Fruit fly (Drosophila melanogaster): Measurements from ENCODE around the gene rdgA.
A peak's percentile ranks its signal among the peaks of the same experiment; 100 is the strongest.

Gene rdgA

dm6 chrX:8894315-8895017 lies 12.4 kb upstream of the rdgA start (continued):
- peak; percentile 68 for TF ChIP-seq CG10267 (tag; optimal IDR thresholded peaks at IDR 0.05)
- peak; percentile 68; the same call in 1 of the 2 replicates for TF ChIP-seq CG32532 (GFP tag; IDR thresholded peaks at IDR 0.05)
- peak; percentile 62; the same call in 2 of the 3 replicates for TF ChIP-seq so (GFP tag; IDR thresholded peaks at IDR 0.05)
- peak; percentile 71 for TF ChIP-seq CG10209 (GFP tag; optimal IDR thresholded peaks at IDR 0.05)
- peak; percentile 65 for TF ChIP-seq Dek (tag; optimal IDR thresholded peaks at IDR 0.05)
- peak; percentile 68 for TF ChIP-seq nau (GFP tag; optimal IDR thresholded peaks at IDR 0.05)
- TF ChIP-seq chn (GFP tag; optimal IDR thresholded peaks at IDR 0.05), result peak; percentile 70
- peak; percentile 37; the same call in 1 of the 2 replicates for TF ChIP-seq Adf1 (GFP tag; IDR thresholded peaks at IDR 0.05)
- TF ChIP-seq CG10959 (GFP tag; IDR thresholded peaks at IDR 0.05), result peak; percentile 52
- peak; percentile 59 for TF ChIP-seq CG1602 (GFP tag; optimal IDR thresholded peaks at IDR 0.05)
- TF ChIP-seq gsb (GFP tag; IDR thresholded peaks at IDR 0.05), result peak; percentile 12; the same call in 1 of the 2 replicates
- TF ChIP-seq row (GFP tag; IDR thresholded peaks at IDR 0.05), result peak; percentile 73
- TF ChIP-seq inv (GFP tag; IDR thresholded peaks at IDR 0.05; ENCODE audit: partially characterized antibody), result no peak
- peak; percentile 28 for TF ChIP-seq CG3995 (GFP tag; optimal IDR thresholded peaks at IDR 0.05)
- TF ChIP-seq sug (tag; optimal IDR thresholded peaks at IDR 0.05), result peak; percentile 49
- TF ChIP-seq D (optimal IDR thresholded peaks at IDR 0.05), result no peak
- TF ChIP-seq D (GFP tag; optimal IDR thresholded peaks at IDR 0.05), result peak; percentile 81
- TF ChIP-seq hb (GFP tag; IDR thresholded peaks at IDR 0.05; ENCODE audit: partially characterized antibody), result no peak
- peak; percentile 24 for TF ChIP-seq CTCF (GFP tag; optimal IDR thresholded peaks at IDR 0.05)
- no peak for TF ChIP-seq CG2129 (GFP tag; IDR thresholded peaks at IDR 0.05; ENCODE audit: partially characterized antibody)
- TF ChIP-seq Deaf1 (tag; optimal IDR thresholded peaks at IDR 0.05), result peak; percentile 19
- no peak for TF ChIP-seq luna (GFP tag; optimal IDR thresholded peaks at IDR 0.05)
- TF ChIP-seq CG10321 (GFP tag; IDR thresholded peaks at IDR 0.05), result 0 out of 2 replicates have a peak, but pooled peaks have one; percentile 15
- TF ChIP-seq sr (GFP tag; IDR thresholded peaks at IDR 0.05), result 0 out of 3 replicates have a peak, but pooled peaks have one; percentile 38
- TF ChIP-seq CG4328 (GFP tag; optimal IDR thresholded peaks at IDR 0.05), result peak; percentile 47
- TF ChIP-seq toy (GFP tag; IDR thresholded peaks at IDR 0.05), result no peak
- TF ChIP-seq salm (tag; optimal IDR thresholded peaks at IDR 0.05), result peak; percentile 77
- TF ChIP-seq kah (GFP tag; optimal IDR thresholded peaks at IDR 0.05), result peak; percentile 78
- peak; percentile 78 for TF ChIP-seq CG32772 (GFP tag; IDR thresholded peaks at IDR 0.05)
- 0 out of 3 replicates have a peak, but pooled peaks have one; percentile 45 for TF ChIP-seq C15 (GFP tag; IDR thresholded peaks at IDR 0.05)
- TF ChIP-seq al (GFP tag; IDR thresholded peaks at IDR 0.05), result 0 out of 2 replicates have a peak, but pooled peaks have one; percentile 30
- TF ChIP-seq cwo (GFP tag; optimal IDR thresholded peaks at IDR 0.05), result peak; percentile 61
- no peak for TF ChIP-seq emc (GFP tag; optimal IDR thresholded peaks at IDR 0.05)
- TF ChIP-seq lola (GFP tag; optimal IDR thresholded peaks at IDR 0.05), result peak in 1 of 3 experiments; percentile 77
- TF ChIP-seq shn (GFP tag; optimal IDR thresholded peaks at IDR 0.05), result peak; percentile 7
- no peak for TF ChIP-seq CG17912 (GFP tag; optimal IDR thresholded peaks at IDR 0.05)
- TF ChIP-seq CG15601 (tag; optimal IDR thresholded peaks at IDR 0.05), result peak; percentile 87
- peak; percentile 78 for TF ChIP-seq CG17829 (tag; optimal IDR thresholded peaks at IDR 0.05)
- TF ChIP-seq Ssrp (tag; optimal IDR thresholded peaks at IDR 0.05), result peak; percentile 82
- TF ChIP-seq Fer2 (tag; optimal IDR thresholded peaks at IDR 0.05), result no peak
- TF ChIP-seq lmd (GFP tag; IDR thresholded peaks at IDR 0.05), result peak; percentile 79
- peak; percentile 41 for TF ChIP-seq zfh2 (GFP tag; optimal IDR thresholded peaks at IDR 0.05)
- peak; percentile 52; the same call in 1 of the 2 replicates for TF ChIP-seq danr (GFP tag; IDR thresholded peaks at IDR 0.05)
- peak; percentile 36 for TF ChIP-seq stwl (tag; optimal IDR thresholded peaks at IDR 0.05)
- peak; percentile 65; the same call in 1 of the 2 replicates for TF ChIP-seq CG14014 (GFP tag; IDR thresholded peaks at IDR 0.05)
- TF ChIP-seq NC2α (GFP tag; optimal IDR thresholded peaks at IDR 0.05), result no peak
- TF ChIP-seq Fer3 (tag; optimal IDR thresholded peaks at IDR 0.05), result peak; percentile 63
- peak; percentile 71 for TF ChIP-seq CG7556 (GFP tag; optimal IDR thresholded peaks at IDR 0.05)
- peak; percentile 79 for TF ChIP-seq CG15269 (tag; optimal IDR thresholded peaks at IDR 0.05)

All from whole organism, embryonic.